Worm (Caenorhabditis elegans) whole organism, young adult: ENCODE data around the gene F31E3.2.

Source experiments
- B0019.2 ChIP-seq: fragments of 200-800 bp; sonication (Bioruptor generic); conservative IDR thresholded peaks from 2 replicates; pipeline ENCODE4 v1.3.6; 2022; ENCODE audit warnings: missing genetic modification reagents, missing genetic modification characterization, missing compliant biosample characterization
- C06A6.2 ChIP-seq: fragments of 200-800 bp; sonication (Bioruptor generic); conservative IDR thresholded peaks from 2 replicates; pipeline ENCODE4 v1.3.6; 2022; ENCODE audit warnings: missing genetic modification characterization, missing compliant biosample characterization
- F10E7.11 ChIP-seq: sonication (generic microtip); optimal IDR thresholded peaks from 2 replicates; lab custom pipeline; 2017; ENCODE audit warnings: mild to moderate bottlenecking, missing genetic modification characterization, moderate library complexity, missing compliant biosample characterization
- F23B12.7 ChIP-seq: sonication (generic microtip); optimal IDR thresholded peaks from 2 replicates; lab custom pipeline; 2017; ENCODE audit warnings: missing genetic modification characterization, mild to moderate bottlenecking, missing compliant biosample characterization, antibody characterized with exemption, moderate library complexity; ENCODE audit not compliant: insufficient read depth
- F33H1.4 ChIP-seq: fragments of 200-800 bp; sonication (Bioruptor generic); IDR thresholded peaks from 2 replicates; pipeline ENCODE4 v1.3.6; 2022; ENCODE audit warnings: missing genetic modification reagents, missing genetic modification characterization, missing compliant biosample characterization
- F39B2.1 ChIP-seq: fragments of 200-800 bp; sonication (Bioruptor generic); IDR thresholded peaks from 2 replicates; pipeline ENCODE4 v1.3.6; 2022; ENCODE audit warnings: missing genetic modification reagents, missing genetic modification characterization, missing compliant biosample characterization
- F49E8.2 ChIP-seq: sonication (generic microtip); optimal IDR thresholded peaks from 3 replicates; lab custom pipeline; 2017; ENCODE audit warnings: missing genetic modification characterization, mild to moderate bottlenecking, missing compliant biosample characterization, antibody characterized with exemption, moderate library complexity; ENCODE audit not compliant: insufficient read depth
- F52B5.7 ChIP-seq: sonication (generic microtip); optimal IDR thresholded peaks from 2 replicates; lab custom pipeline; 2016; ENCODE audit warnings: mild to moderate bottlenecking, missing genetic modification characterization, missing compliant biosample characterization
- F57A8.1 ChIP-seq: fragments of 200-800 bp; sonication (Bioruptor generic); optimal IDR thresholded peaks from 2 replicates; lab custom pipeline; 2018; ENCODE audit warnings: mild to moderate bottlenecking, missing genetic modification characterization, moderate library complexity, missing compliant biosample characterization
- Y95B8A.8 ChIP-seq: fragments of 200-800 bp; sonication (Bioruptor generic); IDR thresholded peaks from 2 replicates; pipeline ENCODE4 v1.3.6; 2022; ENCODE audit warnings: missing genetic modification reagents, missing genetic modification characterization, missing compliant biosample characterization
- ZK185.1 ChIP-seq: sonication (generic microtip); optimal IDR thresholded peaks from 2 replicates; lab custom pipeline; 2016; ENCODE audit warnings: mild to moderate bottlenecking, missing genetic modification characterization, missing compliant biosample characterization; ENCODE audit not compliant: poor library complexity, severe bottlenecking
- aptf-2 ChIP-seq: fragments of 200-800 bp; sonication (Bioruptor generic); conservative IDR thresholded peaks from 2 replicates; pipeline ENCODE4 v1.3.6; 2022; ENCODE audit warnings: missing genetic modification reagents, missing genetic modification characterization, missing compliant biosample characterization
- athp-1 ChIP-seq: sonication (generic microtip); optimal IDR thresholded peaks from 2 replicates; lab custom pipeline; 2017; ENCODE audit warnings: mild to moderate bottlenecking, missing genetic modification characterization, missing compliant biosample characterization
- attf-3 ChIP-seq: fragments of 200-800 bp; sonication (Bioruptor generic); conservative IDR thresholded peaks from 2 replicates; pipeline ENCODE4 v1.3.6; 2022; ENCODE audit warnings: missing genetic modification reagents, missing genetic modification characterization, missing compliant biosample characterization
- cebp-1 ChIP-seq, 2 experiments: fragments of 200-800 bp in 1 of 2; sonication (Bioruptor generic) in 1 of 2; sonication (generic microtip) in 1 of 2; IDR thresholded peaks in 1 of 2; optimal IDR thresholded peaks in 1 of 2; 2 replicates each; pipeline versions ENCODE4 v1.3.6 to Lab custom; 2017 to 2022; ENCODE audit warnings: missing compliant biosample characterization in 2 of 2, missing genetic modification characterization in 2 of 2, mild to moderate bottlenecking in 1 of 2, missing genetic modification reagents in 1 of 2, moderate library complexity in 1 of 2
- ceh-40 ChIP-seq: fragments of 200-800 bp; sonication (Bioruptor generic); IDR thresholded peaks from 2 replicates; pipeline ENCODE4 v1.3.6; 2022; ENCODE audit warnings: missing genetic modification characterization, missing compliant biosample characterization
- ceh-58 ChIP-seq: fragments of 200-800 bp; sonication (Bioruptor generic); IDR thresholded peaks from 2 replicates; pipeline ENCODE4 v1.3.6; 2022; ENCODE audit warnings: missing genetic modification characterization, missing compliant biosample characterization
- ceh-79 ChIP-seq: sonication (generic microtip); optimal IDR thresholded peaks from 2 replicates; lab custom pipeline; 2017; ENCODE audit warnings: mild to moderate bottlenecking, missing genetic modification characterization, missing compliant biosample characterization
- chd-7 ChIP-seq: sonication (generic microtip); optimal IDR thresholded peaks from 2 replicates; lab custom pipeline; 2016; ENCODE audit warnings: mild to moderate bottlenecking, missing genetic modification characterization, moderate library complexity, missing compliant biosample characterization
- dpff-1 ChIP-seq: sonication (generic microtip); optimal IDR thresholded peaks from 2 replicates; lab custom pipeline; 2017; ENCODE audit warnings: mild to moderate bottlenecking, missing genetic modification characterization, missing compliant biosample characterization
- egl-44 ChIP-seq: fragments of 200-800 bp; sonication (Bioruptor generic); IDR thresholded peaks from 2 replicates; pipeline ENCODE4 v1.3.6; 2022; ENCODE audit warnings: missing genetic modification reagents, missing genetic modification characterization, missing compliant biosample characterization
- fkh-3 ChIP-seq: sonication (generic microtip); optimal IDR thresholded peaks from 2 replicates; lab custom pipeline; 2016; ENCODE audit warnings: mild to moderate bottlenecking, missing genetic modification characterization, missing compliant biosample characterization
- gei-17 ChIP-seq: fragments of 200-800 bp; sonication (Bioruptor generic); optimal IDR thresholded peaks from 2 replicates; lab custom pipeline; 2018; ENCODE audit warnings: mild to moderate bottlenecking, missing genetic modification characterization, missing compliant biosample characterization
- hmg-1.2 ChIP-seq: fragments of 200-800 bp; sonication (Bioruptor generic); IDR thresholded peaks from 2 replicates; pipeline ENCODE4 v1.3.6; 2022; ENCODE audit warnings: missing genetic modification reagents, missing genetic modification characterization, missing compliant biosample characterization
- hmg-20 ChIP-seq: fragments of 200-800 bp; sonication (Bioruptor generic); IDR thresholded peaks from 2 replicates; pipeline ENCODE4 v1.3.6; 2022; ENCODE audit warnings: missing genetic modification reagents, missing genetic modification characterization, missing compliant biosample characterization
- hrde-1 ChIP-seq: sonication (generic microtip); optimal IDR thresholded peaks from 2 replicates; lab custom pipeline; 2016; ENCODE audit warnings: missing genetic modification characterization, mild to moderate bottlenecking, missing compliant biosample characterization, moderate library complexity, missing genotype, missing genetic modification reagents, borderline replicate concordance
- hsf-1 ChIP-seq: fragments of 200-800 bp; sonication (Bioruptor generic); IDR thresholded peaks from 2 replicates; pipeline ENCODE4 v1.3.6; 2022; ENCODE audit warnings: missing genetic modification reagents, missing genetic modification characterization, missing compliant biosample characterization
- let-526 ChIP-seq: fragments of 200-800 bp; sonication (Bioruptor generic); IDR thresholded peaks from 2 replicates; pipeline ENCODE4 v1.3.6; 2022; ENCODE audit warnings: missing genetic modification reagents, missing genetic modification characterization, missing compliant biosample characterization
- lin-40 ChIP-seq: sonication (generic microtip); optimal IDR thresholded peaks from 2 replicates; lab custom pipeline; 2016; ENCODE audit warnings: missing genetic modification characterization, mild to moderate bottlenecking, missing compliant biosample characterization, missing genotype, missing genetic modification reagents
- lsl-1 ChIP-seq: fragments of 200-800 bp; sonication (Bioruptor generic); optimal IDR thresholded peaks from 2 replicates; lab custom pipeline; 2018; ENCODE audit warnings: mild to moderate bottlenecking, missing genetic modification characterization, moderate library complexity, missing compliant biosample characterization
- mcd-1 ChIP-seq: fragments of 200-800 bp; sonication (Bioruptor generic); IDR thresholded peaks from 2 replicates; pipeline ENCODE4 v1.3.6; 2022; ENCODE audit warnings: missing genetic modification reagents, missing genetic modification characterization, missing compliant biosample characterization
- mes-4 ChIP-seq: sonication (generic microtip); optimal IDR thresholded peaks from 2 replicates; lab custom pipeline; 2016; ENCODE audit warnings: missing genotype, missing genetic modification characterization, missing compliant biosample characterization
- nhr-179 ChIP-seq: sonication (generic microtip); optimal IDR thresholded peaks from 2 replicates; lab custom pipeline; 2016; ENCODE audit warnings: mild to moderate bottlenecking, missing genetic modification characterization, missing compliant biosample characterization
- nhr-80 ChIP-seq: sonication (generic microtip); optimal IDR thresholded peaks from 2 replicates; lab custom pipeline; 2016; ENCODE audit warnings: missing genetic modification characterization, missing compliant biosample characterization
- pbrm-1 ChIP-seq: fragments of 200-800 bp; sonication (Bioruptor generic); IDR thresholded peaks from 2 replicates; pipeline ENCODE4 v1.3.6; 2022; ENCODE audit warnings: missing genetic modification reagents, missing genetic modification characterization, missing compliant biosample characterization
- rcor-1 ChIP-seq: fragments of 200-800 bp; sonication (Bioruptor generic); IDR thresholded peaks from 2 replicates; pipeline ENCODE4 v1.3.6; 2022; ENCODE audit warnings: missing genetic modification reagents, missing genetic modification characterization, missing compliant biosample characterization
- rec-8 ChIP-seq, 2 experiments: sonication (generic microtip); optimal IDR thresholded peaks; 2 replicates each; lab custom pipeline; 2016; ENCODE audit warnings: mild to moderate bottlenecking in 2 of 2, missing genetic modification characterization in 2 of 2, missing genetic modification reagents in 2 of 2, missing genotype in 2 of 2, missing biosample characterization in 1 of 2, missing compliant biosample characterization in 1 of 2, moderate library complexity in 1 of 2
- snpc-1.1 ChIP-seq: sonication (generic microtip); optimal IDR thresholded peaks from 2 replicates; lab custom pipeline; 2017; ENCODE audit warnings: missing genetic modification characterization, mild to moderate bottlenecking, missing compliant biosample characterization, antibody characterized with exemption, moderate library complexity, missing genotype, missing genetic modification reagents; ENCODE audit not compliant: insufficient read depth
- snpc-3.4 ChIP-seq: sonication (generic microtip); optimal IDR thresholded peaks from 2 replicates; lab custom pipeline; 2017; ENCODE audit warnings: missing genetic modification characterization, mild to moderate bottlenecking, missing compliant biosample characterization, antibody characterized with exemption, moderate library complexity, missing genotype, missing genetic modification reagents
- snpc-4 ChIP-seq, 5 experiments: fragments of 150-350 bp in 1 of 5; sonication (generic microtip) in 4 of 5; optimal IDR thresholded peaks; 2 replicates each; lab custom pipeline; 2014 to 2018; ENCODE audit warnings: missing genetic modification characterization in 5 of 5, missing biosample characterization in 3 of 5, antibody characterized with exemption in 2 of 5, mild to moderate bottlenecking in 2 of 5, missing compliant biosample characterization in 2 of 5, missing genotype in 2 of 5, moderate library complexity in 2 of 5, missing genetic modification reagents in 1 of 5
- tbp1 ChIP-seq: fragments of 200-800 bp; sonication (Bioruptor generic); optimal IDR thresholded peaks from 2 replicates; lab custom pipeline; 2018; ENCODE audit warnings: mild to moderate bottlenecking, missing genetic modification characterization, missing compliant biosample characterization
- tlf-1 ChIP-seq: fragments of 200-800 bp; sonication (Bioruptor generic); optimal IDR thresholded peaks from 2 replicates; lab custom pipeline; 2018; ENCODE audit warnings: mild to moderate bottlenecking, missing genetic modification characterization, missing compliant biosample characterization
- unc-130 ChIP-seq: sonication (generic microtip); optimal IDR thresholded peaks from 2 replicates; lab custom pipeline; 2016; ENCODE audit warnings: missing genetic modification reagents, missing genetic modification characterization, missing compliant biosample characterization
- ztf-22 ChIP-seq: fragments of 200-800 bp; sonication (Bioruptor generic); optimal IDR thresholded peaks from 2 replicates; lab custom pipeline; 2018; ENCODE audit warnings: mild to moderate bottlenecking, missing genetic modification characterization, moderate library complexity, missing compliant biosample characterization
- ztf-26 ChIP-seq: sonication (generic microtip); optimal IDR thresholded peaks from 2 replicates; lab custom pipeline; 2017; ENCODE audit warnings: missing genetic modification characterization, missing compliant biosample characterization
- ztf-28 ChIP-seq: fragments of 200-800 bp; sonication (Bioruptor generic); IDR thresholded peaks from 2 replicates; pipeline ENCODE4 v1.3.6; 2022; ENCODE audit warnings: missing genetic modification reagents, missing genetic modification characterization, missing compliant biosample characterization

Gene F31E3.2

ce11 chrIII:6961167-6961566, 12.6 kb upstream of the F31E3.2 start (continued):
- TF ChIP-seq snpc-1.1 (tag; lab: Kevin White, UChicago), result peak; percentile 15
- no peak for TF ChIP-seq dpff-1 (tag; lab: Kevin White, UChicago)
- TF ChIP-seq nhr-179 (tag; lab: Kevin White, UChicago), result no peak
- TF ChIP-seq ztf-28 (GFP tag; lab: Robert Waterston, UW), result no peak
- no peak for TF ChIP-seq F57A8.1 (GFP tag; lab: Kevin White, UChicago)
- TF ChIP-seq ztf-26 (tag; lab: Kevin White, UChicago), result no peak
- TF ChIP-seq rec-8 (tag; optimal IDR thresholded peaks at IDR 0.05; lab: Kevin White, UChicago), result no peak
- peak; percentile 47; the same call in 1 of the 2 replicates for TF ChIP-seq hmg-1.2 (GFP tag; lab: Robert Waterston, UW)
- TF ChIP-seq egl-44 (GFP tag; lab: Robert Waterston, UW), result no peak
- peak; percentile 19 for TF ChIP-seq tbp1
- 0 out of 2 replicates have a peak, but pooled peaks have one; percentile 5 for TF ChIP-seq B0019.2 (GFP tag; lab: Robert Waterston, UW)
- TF ChIP-seq C06A6.2, result no peak
- TF ChIP-seq snpc-4 (GFP tag; optimal IDR thresholded peaks at IDR 0.05; lab: Kevin White, UChicago), result no peak
- peak in 1 of 4 experiments; percentile 4 for TF ChIP-seq snpc-4 (tag; optimal IDR thresholded peaks at IDR 0.05; lab: Kevin White, UChicago)
- TF ChIP-seq aptf-2, result no peak
- TF ChIP-seq Y95B8A.8 (GFP tag; lab: Robert Waterston, UW), result 0 out of 2 replicates have a peak, but pooled peaks have one; percentile 7
- peak; percentile 46 for TF ChIP-seq unc-130 (GFP tag; lab: Kevin White, UChicago)
- TF ChIP-seq pbrm-1 (GFP tag; lab: Robert Waterston, UW), result no peak
- TF ChIP-seq ceh-79 (tag; lab: Kevin White, UChicago), result no peak
- peak; percentile 33; the same call in 1 of the 2 replicates for TF ChIP-seq rcor-1 (GFP tag; lab: Robert Waterston, UW)
- TF ChIP-seq mes-4, result no peak
- TF ChIP-seq let-526 (GFP tag; lab: Robert Waterston, UW), result no peak
- no peak for TF ChIP-seq fkh-3 (tag; lab: Kevin White, UChicago)
- no peak for TF ChIP-seq lin-40 (tag; lab: Kevin White, UChicago)
- no peak for TF ChIP-seq chd-7 (tag; lab: Kevin White, UChicago)
- no peak for TF ChIP-seq cebp-1 (GFP tag; IDR thresholded peaks at IDR 0.05; lab: Robert Waterston, UW)
- TF ChIP-seq cebp-1 (tag; optimal IDR thresholded peaks at IDR 0.05; lab: Kevin White, UChicago), result peak; percentile 17
- 0 out of 2 replicates have a peak, but pooled peaks have one; percentile 9 for TF ChIP-seq mcd-1 (GFP tag; lab: Robert Waterston, UW)
- TF ChIP-seq athp-1 (tag; lab: Kevin White, UChicago), result no peak
- TF ChIP-seq hmg-20 (GFP tag; lab: Robert Waterston, UW), result no peak
- no peak for TF ChIP-seq hrde-1 (tag; lab: Kevin White, UChicago)
- TF ChIP-seq tlf-1 (GFP tag; lab: Kevin White, UChicago), result peak; percentile 42
- peak; percentile 72 for TF ChIP-seq F33H1.4 (GFP tag; lab: Robert Waterston, UW)
- TF ChIP-seq F52B5.7, result no peak
- peak; percentile 71 for TF ChIP-seq attf-3 (GFP tag; lab: Robert Waterston, UW)
- no peak for TF ChIP-seq nhr-80
- TF ChIP-seq hsf-1 (GFP tag; lab: Robert Waterston, UW), result no peak
- no peak for TF ChIP-seq F39B2.1 (GFP tag; lab: Robert Waterston, UW)
- no peak for TF ChIP-seq ceh-58 (GFP tag; lab: Robert Waterston, UW)
- TF ChIP-seq F10E7.11 (tag; lab: Kevin White, UChicago), result no peak
- peak; percentile 63 for TF ChIP-seq F23B12.7 (tag; lab: Kevin White, UChicago)
- no peak for TF ChIP-seq gei-17
- TF ChIP-seq lsl-1 (GFP tag; lab: Kevin White, UChicago), result peak; percentile 91
- TF ChIP-seq snpc-3.4 (tag; lab: Kevin White, UChicago), result peak; percentile 38
- peak; percentile 13 for TF ChIP-seq F49E8.2 (tag; lab: Kevin White, UChicago)
- TF ChIP-seq ceh-40 (GFP tag; lab: Robert Waterston, UW), result no peak
- TF ChIP-seq ztf-22 (GFP tag; lab: Kevin White, UChicago), result no peak
- no peak for TF ChIP-seq ZK185.1 (tag; lab: Kevin White, UChicago)
